Fruit fly (Drosophila melanogaster) whole organism, prepupa: Measurements from ENCODE around the gene CG3104.

ENCODE experiments used
- Blimp-1 ChIP-seq: fragments of 200-800 bp; sonication (Bioruptor generic); optimal IDR thresholded peaks from 3 replicates; lab custom pipeline; 2017; ENCODE audit warnings: missing biosample characterization, missing genetic modification characterization, mild to moderate bottlenecking, moderate library complexity, missing genetic modification reagents
- CG10631 ChIP-seq: fragments of 200-800 bp; sonication (Bioruptor generic); optimal IDR thresholded peaks from 2 replicates; lab custom pipeline; 2016; ENCODE audit warnings: missing biosample characterization, missing genetic modification characterization
- CG10669 ChIP-seq: fragments of 200-800 bp; sonication (Bioruptor generic); optimal IDR thresholded peaks from 3 replicates; lab custom pipeline; 2018; ENCODE audit warnings: missing biosample characterization, mild to moderate bottlenecking, missing genetic modification characterization, moderate library complexity
- CG11762 ChIP-seq: fragments of 200-800 bp; sonication (Bioruptor generic); optimal IDR thresholded peaks from 3 replicates; lab custom pipeline; 2016; ENCODE audit warnings: missing biosample characterization, missing genetic modification characterization; ENCODE audit not compliant: insufficient read depth
- CG15336 ChIP-seq: fragments of 200-800 bp; sonication (Bioruptor generic); IDR thresholded peaks from 2 replicates; pipeline ENCODE4 v1.3.6; 2022; ENCODE audit warnings: missing biosample characterization, missing genetic modification characterization
- CG1621 ChIP-seq: fragments of 200-800 bp; sonication (Bioruptor generic); optimal IDR thresholded peaks from 3 replicates; lab custom pipeline; 2018; ENCODE audit warnings: missing biosample characterization, mild to moderate bottlenecking, missing genetic modification characterization
- CG3032 ChIP-seq: fragments of 200-800 bp; optimal IDR thresholded peaks from 2 replicates; lab custom pipeline; 2019; ENCODE audit warnings: missing biosample characterization, mild to moderate bottlenecking, missing genetic modification characterization, moderate library complexity
- CG31627 ChIP-seq: fragments of 200-800 bp; sonication (Bioruptor generic); optimal IDR thresholded peaks from 3 replicates; lab custom pipeline; 2016; ENCODE audit warnings: missing biosample characterization, missing genetic modification characterization
- CG32006 ChIP-seq: fragments of 200-800 bp; sonication (Bioruptor generic); optimal IDR thresholded peaks from 3 replicates; lab custom pipeline; 2017; ENCODE audit warnings: missing biosample characterization, mild to moderate bottlenecking, missing genetic modification characterization
- CG34406 ChIP-seq: fragments of 200-800 bp; sonication (Bioruptor generic); optimal IDR thresholded peaks from 3 replicates; lab custom pipeline; 2016; ENCODE audit warnings: missing biosample characterization, missing genetic modification characterization
- CG6276 ChIP-seq: fragments of 200-800 bp; sonication (Bioruptor generic); optimal IDR thresholded peaks from 2 replicates; lab custom pipeline; 2017; ENCODE audit warnings: missing biosample characterization, mild to moderate bottlenecking, missing genetic modification characterization
- CG6854 ChIP-seq: fragments of 200-800 bp; sonication (Bioruptor generic); optimal IDR thresholded peaks from 2 replicates; lab custom pipeline; 2017; ENCODE audit warnings: missing biosample characterization, mild to moderate bottlenecking, missing genetic modification characterization
- CG7368 ChIP-seq: fragments of 200-800 bp; sonication (Bioruptor generic); optimal IDR thresholded peaks from 3 replicates; lab custom pipeline; 2016; ENCODE audit warnings: missing biosample characterization, missing genetic modification characterization
- CG8119 ChIP-seq: fragments of 200-800 bp; sonication (Bioruptor generic); IDR thresholded peaks from 3 replicates; pipeline ENCODE4 v1.3.6; 2022; ENCODE audit warnings: missing biosample characterization, missing genetic modification characterization
- CG8319 ChIP-seq: fragments of 200-800 bp; sonication (Bioruptor generic); optimal IDR thresholded peaks from 3 replicates; lab custom pipeline; 2016; ENCODE audit warnings: missing biosample characterization, missing genetic modification characterization
- CG8632 ChIP-seq: fragments of 200-800 bp; sonication (Bioruptor generic); optimal IDR thresholded peaks from 3 replicates; lab custom pipeline; 2016; ENCODE audit warnings: missing biosample characterization, missing genetic modification characterization
- CG9139 ChIP-seq: fragments of 200-800 bp; sonication (Bioruptor generic); optimal IDR thresholded peaks from 3 replicates; lab custom pipeline; 2017; ENCODE audit warnings: missing biosample characterization, mild to moderate bottlenecking, missing genetic modification characterization
- Eip75B ChIP-seq: fragments of 200-800 bp; sonication (Bioruptor generic); optimal IDR thresholded peaks from 3 replicates; lab custom pipeline; 2016; ENCODE audit warnings: missing biosample characterization, missing genetic modification characterization
- Eip78C ChIP-seq: fragments of 200-800 bp; sonication (Bioruptor generic); peaks from one replicate; lab custom pipeline; 2016; ENCODE audit warnings: missing biosample characterization, missing genetic modification characterization
- Eip93F ChIP-seq: fragments of 200-800 bp; sonication (Bioruptor generic); optimal IDR thresholded peaks from 2 replicates; lab custom pipeline; 2016; ENCODE audit warnings: missing biosample characterization, mild to moderate bottlenecking, missing genetic modification characterization
- Ets96B ChIP-seq: fragments of 200-800 bp; optimal IDR thresholded peaks from 2 replicates; lab custom pipeline; 2019; ENCODE audit warnings: missing biosample characterization, mild to moderate bottlenecking, missing genetic modification characterization, moderate library complexity
- Gug ChIP-seq: fragments of 200-800 bp; sonication (Bioruptor generic); IDR thresholded peaks from 2 replicates; pipeline ENCODE4 v1.3.6; 2022; ENCODE audit warnings: missing biosample characterization, missing genetic modification characterization
- Hr4 ChIP-seq: fragments of 200-800 bp; sonication (Bioruptor generic); optimal IDR thresholded peaks from 3 replicates; lab custom pipeline; 2016; ENCODE audit warnings: missing biosample characterization, missing genetic modification characterization
- Lpt ChIP-seq: fragments of 200-800 bp; sonication (Bioruptor generic); optimal IDR thresholded peaks from 3 replicates; lab custom pipeline; 2016; ENCODE audit warnings: missing biosample characterization, missing genetic modification characterization
- Met ChIP-seq: fragments of 200-800 bp; sonication (Bioruptor generic); optimal IDR thresholded peaks from 3 replicates; lab custom pipeline; 2016; ENCODE audit warnings: missing biosample characterization, missing genetic modification characterization
- OdsH ChIP-seq: fragments of 200-800 bp; sonication (Bioruptor generic); optimal IDR thresholded peaks from 3 replicates; lab custom pipeline; 2016; ENCODE audit warnings: missing biosample characterization, missing genetic modification characterization
- Smox ChIP-seq: fragments of 200-800 bp; sonication (Bioruptor generic); optimal IDR thresholded peaks from 3 replicates; lab custom pipeline; 2016; ENCODE audit warnings: missing biosample characterization, missing genetic modification characterization
- Sox14 ChIP-seq: fragments of 200-800 bp; sonication (Bioruptor generic); optimal IDR thresholded peaks from 3 replicates; lab custom pipeline; 2016; ENCODE audit warnings: missing biosample characterization, missing genetic modification characterization
- Sox15 ChIP-seq: fragments of 200-800 bp; sonication (Bioruptor generic); optimal IDR thresholded peaks from 3 replicates; lab custom pipeline; 2016; ENCODE audit warnings: missing biosample characterization, missing genetic modification characterization
- achi ChIP-seq: fragments of 200-800 bp; sonication (Bioruptor generic); optimal IDR thresholded peaks from 3 replicates; lab custom pipeline; 2016; ENCODE audit warnings: missing biosample characterization, missing genetic modification characterization
- acj6 ChIP-seq: fragments of 200-800 bp; sonication (Bioruptor generic); optimal IDR thresholded peaks from 3 replicates; lab custom pipeline; 2016; ENCODE audit warnings: missing biosample characterization, missing genetic modification characterization
- cyc ChIP-seq: fragments of 200-800 bp; sonication (Bioruptor generic); optimal IDR thresholded peaks from 3 replicates; lab custom pipeline; 2016; ENCODE audit warnings: missing biosample characterization, missing genetic modification characterization
- eg ChIP-seq: fragments of 200-800 bp; sonication (Bioruptor generic); IDR thresholded peaks from 3 replicates; pipeline ENCODE4 v1.3.6; 2022; ENCODE audit warnings: missing biosample characterization, missing genetic modification characterization
- esn ChIP-seq: fragments of 200-800 bp; sonication (Bioruptor generic); optimal IDR thresholded peaks from 2 replicates; lab custom pipeline; 2016; ENCODE audit warnings: missing biosample characterization, mild to moderate bottlenecking, missing genetic modification characterization, moderate library complexity
- lz ChIP-seq: fragments of 200-800 bp; sonication (Bioruptor generic); optimal IDR thresholded peaks from 3 replicates; lab custom pipeline; 2016; ENCODE audit warnings: missing biosample characterization, missing genetic modification characterization
- pdm3 ChIP-seq: fragments of 200-800 bp; sonication (Bioruptor generic); optimal IDR thresholded peaks from 3 replicates; lab custom pipeline; 2016; ENCODE audit warnings: missing biosample characterization, missing genetic modification characterization
- spab ChIP-seq: fragments of 200-800 bp; sonication (Bioruptor generic); optimal IDR thresholded peaks from 2 replicates; lab custom pipeline; 2017; ENCODE audit warnings: missing biosample characterization, mild to moderate bottlenecking, missing genetic modification characterization, missing genetic modification reagents
- svp ChIP-seq: fragments of 200-800 bp; sonication (Bioruptor generic); peaks from one replicate; lab custom pipeline; 2016; ENCODE audit warnings: missing biosample characterization, missing genetic modification characterization

CG3104 gene

dm6 chr2L:2855204-2855768, 292 bp downstream of the CG3104 start:
- TF ChIP-seq svp (GFP tag; lab: Kevin White, UChicago) (peak; percentile 76), CG8119 (GFP tag; lab: Robert Waterston, UW) (peak; percentile 52; the same call in 2 of the 3 replicates), Eip93F (GFP tag; lab: Kevin White, UChicago) (no peak), CG1621 (tag; lab: Kevin White, UChicago) (no peak), acj6 (GFP tag; lab: Kevin White, UChicago) (peak; percentile 13)

dm6 chr2L:2851589-2851988, 4.0 kb downstream of the CG3104 start:
- no peak for TF ChIP-seq Blimp-1 (GFP tag; lab: Kevin White, UChicago)
- peak; percentile 19 for TF ChIP-seq acj6 (GFP tag; lab: Kevin White, UChicago)
- TF ChIP-seq CG8119 (GFP tag; lab: Robert Waterston, UW) = peak; percentile 64
- no peak for TF ChIP-seq CG3032 (tag; lab: Kevin White, UChicago)
- peak; percentile 69 for TF ChIP-seq CG15336 (GFP tag; lab: Robert Waterston, UW)
- TF ChIP-seq spab (GFP tag; lab: Kevin White, UChicago) = no peak
- TF ChIP-seq Eip78C (GFP tag; lab: Kevin White, UChicago) = peak; percentile 64
- TF ChIP-seq CG31627 (GFP tag; lab: Kevin White, UChicago) = no peak
- TF ChIP-seq CG6276 = peak; percentile 24
- TF ChIP-seq Lpt = no peak
- TF ChIP-seq CG8319 (GFP tag; lab: Kevin White, UChicago) = no peak
- no peak for TF ChIP-seq CG8632 (GFP tag; lab: Kevin White, UChicago)
- TF ChIP-seq Hr4 (GFP tag; lab: Kevin White, UChicago) = peak; percentile 27
- peak; percentile 6 for TF ChIP-seq achi
- TF ChIP-seq Ets96B = no peak
- TF ChIP-seq CG11762 (GFP tag; lab: Kevin White, UChicago) = no peak
- no peak for TF ChIP-seq esn
- TF ChIP-seq CG10631 (GFP tag; lab: Kevin White, UChicago) = no peak
- peak; percentile 62 for TF ChIP-seq CG32006 (GFP tag; lab: Kevin White, UChicago)
- TF ChIP-seq, all 60 proteins: peak for 8

- TF ChIP-seq pdm3 (GFP tag; lab: Kevin White, UChicago) (no peak), Eip75B (GFP tag; lab: Kevin White, UChicago) (no peak), Met (GFP tag; lab: Kevin White, UChicago) (no peak), cyc (GFP tag; lab: Kevin White, UChicago) (no peak), CG10669 (GFP tag; lab: Kevin White, UChicago) (no peak), Sox14 (GFP tag; lab: Kevin White, UChicago) (no peak), CG6276 (no peak), eg (GFP tag; lab: Robert Waterston, UW) (no peak), CG9139 (GFP tag; lab: Kevin White, UChicago) (no peak)
- TF ChIP-seq, all 60 proteins: peak for 0
Measured at dm6 chr2L:2847112-2847682, 8.4 kb downstream of the CG3104 start, which contains the start of the genes CG3117 and CG2983. CG3117 (minus strand) TSS chr2L:2847212. CG2983 (plus strand) TSS chr2L:2847632.

dm6 chr2L:2845634-2846033, 9.9 kb downstream of the CG3104 start, which contains the start of gene CG18557:
CG18557 (minus strand) TSS chr2L:2845734.
- TF ChIP-seq OdsH (GFP tag; lab: Kevin White, UChicago) (no peak), CG31627 (GFP tag; lab: Kevin White, UChicago) (no peak), svp (GFP tag; lab: Kevin White, UChicago) (peak; percentile 77)

dm6 chr2L:2844413-2844812, 11.2 kb downstream of the CG3104 start, which contains the start of gene CG18558:
CG18558 (minus strand) TSS chr2L:2844513.
- no peak for TF ChIP-seq CG1621 (tag; lab: Kevin White, UChicago)
- TF ChIP-seq Gug (GFP tag; lab: Robert Waterston, UW) = no peak
- no peak for TF ChIP-seq CG8319 (GFP tag; lab: Kevin White, UChicago)
- TF ChIP-seq CG6854 = no peak
- TF ChIP-seq CG31627 (GFP tag; lab: Kevin White, UChicago) = no peak
- TF ChIP-seq CG34406 (GFP tag; lab: Kevin White, UChicago) = no peak
- no peak for TF ChIP-seq Smox (GFP tag; lab: Kevin White, UChicago)
- TF ChIP-seq Lpt = no peak
- no peak for TF ChIP-seq CG7368 (GFP tag; lab: Kevin White, UChicago)
- no peak for TF ChIP-seq CG9139 (GFP tag; lab: Kevin White, UChicago)
- no peak for TF ChIP-seq lz (GFP tag; lab: Kevin White, UChicago)
- TF ChIP-seq Sox15 (GFP tag; lab: Kevin White, UChicago) = no peak
- TF ChIP-seq Ets96B = no peak
